Fruit fly (Drosophila melanogaster): ENCODE data around the gene cass.

DNA sequence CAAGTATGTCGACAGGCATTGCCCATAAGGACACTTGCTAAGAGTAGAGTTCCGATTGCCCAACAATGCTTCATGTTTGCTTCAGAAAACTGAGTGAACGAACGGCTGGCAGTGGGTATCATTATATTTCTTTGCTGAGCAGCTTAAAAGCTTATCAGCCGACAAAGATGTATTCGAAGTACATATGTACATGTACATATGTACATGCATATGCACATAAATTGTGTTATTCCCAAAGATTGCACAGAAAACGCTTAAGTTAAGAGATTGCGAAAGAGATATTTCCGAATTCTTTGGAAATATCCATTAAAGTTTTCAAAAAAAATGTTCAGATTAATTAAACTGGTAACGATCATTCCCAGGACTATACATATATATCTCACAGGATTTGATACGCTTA lies 21.9 kb downstream of the cass start, which contains the start of gene SPH93:
- TF ChIP-seq CG8478 (optimal IDR thresholded peaks at IDR 0.05): no peak
- no peak for TF ChIP-seq CTCF (optimal IDR thresholded peaks at IDR 0.05)
